Worm (Caenorhabditis elegans) whole organism, L1 larva: ENCODE measurements around the gene ntl-2.

Experiments used
- aly-2 ChIP-seq: fragments of 150-350 bp; optimal IDR thresholded peaks from 2 replicates; lab custom pipeline; 2014; ENCODE audit warnings: missing biosample characterization, missing genetic modification characterization
- ama-1 ChIP-seq: fragments of 150-350 bp; optimal IDR thresholded peaks from 2 replicates; lab custom pipeline; 2014
- ces-1 ChIP-seq: fragments of 150-350 bp; optimal IDR thresholded peaks from 2 replicates; lab custom pipeline; 2014; ENCODE audit warnings: missing biosample characterization, missing genetic modification reagents, missing genetic modification characterization
- dsc-1 ChIP-seq: sonication (generic microtip); optimal IDR thresholded peaks from 2 replicates; lab custom pipeline; 2016; ENCODE audit warnings: mild to moderate bottlenecking, missing genetic modification characterization, missing compliant biosample characterization
- egl-27 ChIP-seq, 2 experiments: fragments of 150-350 bp in 1 of 2; sonication (generic microtip); optimal IDR thresholded peaks; 3 replicates each; lab custom pipeline; 2017 to 2018; ENCODE audit warnings: missing biosample characterization in 2 of 2, missing genetic modification characterization in 2 of 2, missing genetic modification reagents in 2 of 2
- fos-1 ChIP-seq: fragments of 150-350 bp; optimal IDR thresholded peaks from 2 replicates; lab custom pipeline; 2014; ENCODE audit warnings: missing biosample characterization, missing genetic modification characterization
- lin-13 ChIP-seq: fragments of 150-350 bp; optimal IDR thresholded peaks from 2 replicates; lab custom pipeline; 2014; ENCODE audit warnings: missing biosample characterization, missing genetic modification reagents, missing genetic modification characterization
- nhr-11 ChIP-seq: fragments of 150-350 bp; optimal IDR thresholded peaks from 2 replicates; lab custom pipeline; 2014; ENCODE audit warnings: missing biosample characterization, missing genetic modification characterization
- nhr-237 ChIP-seq: fragments of 150-350 bp; optimal IDR thresholded peaks from 2 replicates; lab custom pipeline; 2014; ENCODE audit warnings: missing biosample characterization, missing genetic modification characterization
- nhr-76 ChIP-seq: sonication (generic microtip); optimal IDR thresholded peaks from 2 replicates; lab custom pipeline; 2017; ENCODE audit warnings: missing biosample characterization, missing genetic modification characterization
- nhr-77 ChIP-seq: fragments of 150-350 bp; optimal IDR thresholded peaks from 2 replicates; lab custom pipeline; 2014; ENCODE audit warnings: missing biosample characterization, missing genetic modification characterization
- rnt-1 ChIP-seq: sonication (generic microtip); optimal IDR thresholded peaks from 2 replicates; lab custom pipeline; 2016; ENCODE audit warnings: mild to moderate bottlenecking, missing genetic modification characterization, moderate library complexity, missing compliant biosample characterization
- snpc-4 ChIP-seq: fragments of 150-350 bp; optimal IDR thresholded peaks from 2 replicates; lab custom pipeline; 2014; ENCODE audit warnings: missing biosample characterization, missing genetic modification characterization
- zag-1 ChIP-seq: fragments of 150-350 bp; optimal IDR thresholded peaks from 2 replicates; lab custom pipeline; 2014; ENCODE audit warnings: missing biosample characterization, missing genetic modification characterization

- TF ChIP-seq aly-2 (tag; lab: Kevin White, UChicago) (no peak), egl-27 (tag; optimal IDR thresholded peaks at IDR 0.05; lab: Kevin White, UChicago) (no peak), snpc-4 (tag; lab: Kevin White, UChicago) (no peak), nhr-11 (no peak), nhr-237 (no peak), nhr-77 (tag; lab: Kevin White, UChicago) (no peak), dsc-1 (tag; lab: Kevin White, UChicago) (no peak), fos-1 (tag; lab: Kevin White, UChicago) (no peak), ces-1 (GFP tag; lab: Kevin White, UChicago) (no peak), zag-1 (tag; lab: Kevin White, UChicago) (no peak), nhr-76 (tag; lab: Kevin White, UChicago) (no peak), lin-13 (no peak), ama-1 (lab: Kevin White, UChicago) (no peak), rnt-1 (tag; lab: Kevin White, UChicago) (no peak)
These were observed 31.9 kb downstream of the ntl-2 start for ce11 chrII:4344317-4344716.
